Worm (Caenorhabditis elegans) whole organism, L3 larva: Measurements from ENCODE around the gene K06A9.1.

Experiments used
- aly-2 ChIP-seq: fragments of 150-350 bp; optimal IDR thresholded peaks from 2 replicates; lab custom pipeline; 2014; ENCODE audit warnings: missing biosample characterization, missing genetic modification characterization
- ama-1 ChIP-seq: fragments of 150-350 bp; optimal IDR thresholded peaks from 2 replicates; lab custom pipeline; 2018
- elt-3 ChIP-seq, 3 experiments: fragments of 150-350 bp in 1 of 3; sonication (generic microtip) in 2 of 3; optimal IDR thresholded peaks; 2 replicates in 2 of 3; 4 replicates in 1 of 3; lab custom pipeline; 2014 to 2017; ENCODE audit warnings: missing biosample characterization in 3 of 3, missing genetic modification characterization in 3 of 3
- mdl-1 ChIP-seq: fragments of 150-350 bp; optimal IDR thresholded peaks from 2 replicates; lab custom pipeline; 2014; ENCODE audit warnings: missing biosample characterization, missing genetic modification characterization
- nhr-12 ChIP-seq: fragments of 150-350 bp; optimal IDR thresholded peaks from 2 replicates; lab custom pipeline; 2014; ENCODE audit warnings: missing biosample characterization, missing genetic modification characterization
- pqm-1 ChIP-seq: fragments of 150-350 bp; optimal IDR thresholded peaks from 2 replicates; lab custom pipeline; 2017; ENCODE audit warnings: missing biosample characterization, missing genetic modification characterization, inconsistent platforms
- skn-1 ChIP-seq: fragments of 150-350 bp; optimal IDR thresholded peaks from 2 replicates; lab custom pipeline; 2014; ENCODE audit warnings: missing biosample characterization, missing genetic modification characterization
- snpc-4 ChIP-seq: fragments of 150-350 bp; optimal IDR thresholded peaks from 2 replicates; lab custom pipeline; 2014; ENCODE audit warnings: missing biosample characterization, missing genetic modification characterization
- tbx-2 ChIP-seq: sonication (generic microtip); optimal IDR thresholded peaks from 2 replicates; lab custom pipeline; 2016; ENCODE audit warnings: mild to moderate bottlenecking, missing genetic modification characterization, missing compliant biosample characterization

ce11 chrX:1525511-1526172 lies 21.7 kb upstream of the K06A9.1 start:
- no peak for TF ChIP-seq nhr-12 (tag; lab: Kevin White, UChicago)
- no peak for TF ChIP-seq pqm-1
- no peak for TF ChIP-seq skn-1 (tag; lab: Kevin White, UChicago)
- no peak for TF ChIP-seq elt-3 (tag; optimal IDR thresholded peaks at IDR 0.05; lab: Kevin White, UChicago)
- no peak for TF ChIP-seq tbx-2 (tag; lab: Kevin White, UChicago)
- TF ChIP-seq ama-1 (lab: Kevin White, UChicago), result no peak
- TF ChIP-seq mdl-1 (tag; lab: Kevin White, UChicago), result no peak
- TF ChIP-seq aly-2, result no peak
- no peak for TF ChIP-seq snpc-4
